Fruit fly (Drosophila melanogaster): ENCODE measurements around the gene ifc.
A peak's percentile ranks its signal among the peaks of the same experiment; 100 is the strongest.

The ifc gene

DNA sequence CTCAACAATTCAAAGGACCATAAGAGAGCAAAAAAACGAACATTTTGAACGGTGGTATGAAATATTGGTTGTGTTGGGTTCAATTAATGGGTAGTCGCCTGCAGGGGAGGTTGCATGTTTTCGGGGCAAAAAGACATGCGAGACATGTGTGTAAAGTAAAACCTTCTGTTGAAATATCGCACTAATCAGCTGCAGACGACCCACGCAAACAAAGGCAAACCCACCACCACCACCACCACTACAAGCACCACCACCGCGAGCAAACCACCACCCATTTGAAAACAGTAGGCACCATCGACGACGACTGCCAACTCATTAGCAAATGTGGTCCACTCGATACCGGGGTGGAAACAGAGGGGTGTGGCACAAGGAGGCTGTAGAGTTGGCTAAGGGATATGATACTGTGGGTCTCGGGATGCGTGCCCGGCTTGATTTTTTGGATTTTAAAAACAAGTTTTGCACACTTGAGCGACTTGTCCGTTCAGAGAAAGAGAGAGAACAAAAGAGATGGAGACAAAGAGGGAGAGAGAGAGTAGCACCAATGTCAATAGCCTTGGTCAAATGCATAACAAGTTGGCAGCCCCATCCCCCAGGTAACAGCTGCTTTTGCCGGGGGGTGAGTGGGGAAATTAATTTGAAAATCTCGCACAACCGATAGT is 8.9 kb upstream of the ifc start (continued):
- no peak for TF ChIP-seq amos (GFP tag; IDR thresholded peaks at IDR 0.05; ENCODE audit: partially characterized antibody)
- peak; percentile 14 for TF ChIP-seq bab2 (GFP tag; optimal IDR thresholded peaks at IDR 0.05)
- peak; percentile 79 for TF ChIP-seq twi (tag; optimal IDR thresholded peaks at IDR 0.05)
- TF ChIP-seq nom (GFP tag; optimal IDR thresholded peaks at IDR 0.05), result peak; percentile 67
- TF ChIP-seq CG17328 (GFP tag; IDR thresholded peaks at IDR 0.05), result no peak
- TF ChIP-seq CG10543 (GFP tag; optimal IDR thresholded peaks at IDR 0.05), result peak; percentile 51
- TF ChIP-seq Side (GFP tag; optimal IDR thresholded peaks at IDR 0.05), result peak; percentile 42
- peak; percentile 19 for TF ChIP-seq pho (GFP tag; optimal IDR thresholded peaks at IDR 0.05)
- TF ChIP-seq CG31224 (GFP tag; IDR thresholded peaks at IDR 0.05), result no peak
- TF ChIP-seq CG12299 (tag; optimal IDR thresholded peaks at IDR 0.05), result peak; percentile 3
- TF ChIP-seq Scr (GFP tag; IDR thresholded peaks at IDR 0.05; ENCODE audit: partially characterized antibody), result no peak
- peak; percentile 10 for TF ChIP-seq CG2712 (tag; optimal IDR thresholded peaks at IDR 0.05)
- TF ChIP-seq CG12659 (GFP tag; optimal IDR thresholded peaks at IDR 0.05), result peak; percentile 22
- TF ChIP-seq Kr (GFP tag; optimal IDR thresholded peaks at IDR 0.05), result peak; percentile 3
- TF ChIP-seq crp (GFP tag; optimal IDR thresholded peaks at IDR 0.05), result peak in 1 of 2 experiments; percentile 75
- peak; percentile 0 for TF ChIP-seq CG4328 (GFP tag; optimal IDR thresholded peaks at IDR 0.05)
- TF ChIP-seq zen (tag; optimal IDR thresholded peaks at IDR 0.05), result peak; percentile 22
- TF ChIP-seq onecut (GFP tag; IDR thresholded peaks at IDR 0.05), result 0 out of 2 replicates have a peak, but pooled peaks have one; percentile 3
- no peak for TF ChIP-seq ssp (GFP tag; IDR thresholded peaks at IDR 0.05)
- peak; percentile 56 for TF ChIP-seq Nf-YC (tag; optimal IDR thresholded peaks at IDR 0.05)
- TF ChIP-seq zfh1 (GFP tag; IDR thresholded peaks at IDR 0.05), result no peak
- TF ChIP-seq tup (GFP tag; optimal IDR thresholded peaks at IDR 0.05), result no peak
- no peak for TF ChIP-seq her (GFP tag; optimal IDR thresholded peaks at IDR 0.05)
- TF ChIP-seq exex (tag; optimal IDR thresholded peaks at IDR 0.05), result peak; percentile 42
- TF ChIP-seq az2 (GFP tag; optimal IDR thresholded peaks at IDR 0.05), result no peak
- TF ChIP-seq unpg (GFP tag; optimal IDR thresholded peaks at IDR 0.05), result no peak
- TF ChIP-seq cg (GFP tag; optimal IDR thresholded peaks at IDR 0.05), result peak; percentile 36
- peak; percentile 27 for TF ChIP-seq CG2678 (tag; optimal IDR thresholded peaks at IDR 0.05)
- TF ChIP-seq yki (optimal IDR thresholded peaks at IDR 0.05), result peak; percentile 19
- peak; percentile 74 for TF ChIP-seq sens (GFP tag)
- peak in 1 of 2 experiments; percentile 38 for TF ChIP-seq Pdp1 (GFP tag; optimal IDR thresholded peaks at IDR 0.05)
- no peak for TF ChIP-seq CG30431 (GFP tag; optimal IDR thresholded peaks at IDR 0.05)
- no peak for TF ChIP-seq CG13775 (GFP tag; optimal IDR thresholded peaks at IDR 0.05)
- peak; percentile 35 for TF ChIP-seq CG8924 (tag; optimal IDR thresholded peaks at IDR 0.05)
- TF ChIP-seq peb (GFP tag; IDR thresholded peaks at IDR 0.05), result no peak
- TF ChIP-seq CG8290 (GFP tag; optimal IDR thresholded peaks at IDR 0.05), result no peak
- TF ChIP-seq CG8290 (tag; optimal IDR thresholded peaks at IDR 0.05), result peak in 1 of 2 experiments; percentile 17
- peak in 1 of 2 experiments; percentile 32 for TF ChIP-seq Hr51 (GFP tag; optimal IDR thresholded peaks at IDR 0.05)
- peak; percentile 30 for TF ChIP-seq chn (GFP tag; optimal IDR thresholded peaks at IDR 0.05)
- TF ChIP-seq CG13894 (tag; optimal IDR thresholded peaks at IDR 0.05), result peak; percentile 18
- peak; percentile 64 for TF ChIP-seq Deaf1 (tag; optimal IDR thresholded peaks at IDR 0.05)
- TF ChIP-seq dm (GFP tag; optimal IDR thresholded peaks at IDR 0.05), result no peak
- peak; percentile 19 for TF ChIP-seq lbe (GFP tag; optimal IDR thresholded peaks at IDR 0.05)
- TF ChIP-seq CG16863 (GFP tag; optimal IDR thresholded peaks at IDR 0.05), result no peak
- TF ChIP-seq CG6765 (GFP tag; optimal IDR thresholded peaks at IDR 0.05), result peak; percentile 58
- TF ChIP-seq CG11560 (tag; IDR thresholded peaks at IDR 0.05), result no peak
- no peak for TF ChIP-seq CG12391 (tag; optimal IDR thresholded peaks at IDR 0.05)
- TF ChIP-seq crc (GFP tag; optimal IDR thresholded peaks at IDR 0.05), result no peak
- TF ChIP-seq CG15514 (GFP tag; optimal IDR thresholded peaks at IDR 0.05), result no peak
- TF ChIP-seq sug (tag; optimal IDR thresholded peaks at IDR 0.05), result peak; percentile 60

Data from whole organism, embryonic.